Fruit fly (Drosophila melanogaster) whole organism, embryonic: Measurements from ENCODE around the gene Ttc19.

Experiments used
- Bdp1 ChIP-seq: fragments of 200-800 bp; sonication (Bioruptor generic); optimal IDR thresholded peaks from 3 replicates; lab custom pipeline; 2016; ENCODE audit warnings: missing biosample characterization, missing genetic modification characterization
- CG10267 ChIP-seq: fragments of 200-800 bp; sonication (Bioruptor generic); optimal IDR thresholded peaks from 2 replicates; lab custom pipeline; 2018; ENCODE audit warnings: missing biosample characterization, mild to moderate bottlenecking, missing genetic modification characterization, moderate library complexity
- CG10274 ChIP-seq: fragments of 200-800 bp; sonication (Bioruptor generic); optimal IDR thresholded peaks from 3 replicates; lab custom pipeline; 2017; ENCODE audit warnings: missing biosample characterization, mild to moderate bottlenecking, missing genetic modification characterization
- CG13296 ChIP-seq: fragments of 200-800 bp; sonication (Bioruptor generic); optimal IDR thresholded peaks from 3 replicates; lab custom pipeline; 2018; ENCODE audit warnings: missing biosample characterization, mild to moderate bottlenecking, missing genetic modification characterization
- CG14710 ChIP-seq: fragments of 200-800 bp; sonication (Bioruptor generic); optimal IDR thresholded peaks from 3 replicates; lab custom pipeline; 2019; ENCODE audit warnings: missing biosample characterization, mild to moderate bottlenecking, missing genetic modification characterization, moderate library complexity
- CG14860 ChIP-seq: fragments of 200-800 bp; sonication (Bioruptor generic); IDR thresholded peaks from 3 replicates; pipeline ENCODE4 v1.3.6; 2022; ENCODE audit warnings: missing biosample characterization, missing genetic modification characterization; ENCODE audit not compliant: partially characterized antibody
- CG14965 ChIP-seq: fragments of 200-800 bp; sonication (Bioruptor generic); optimal IDR thresholded peaks from 2 replicates; lab custom pipeline; 2016; ENCODE audit warnings: missing biosample characterization, missing genetic modification characterization, borderline replicate concordance
- CG16813 ChIP-seq: fragments of 200-800 bp; sonication (Bioruptor generic); IDR thresholded peaks from 3 replicates; pipeline ENCODE4 v1.3.6; 2022; ENCODE audit warnings: missing biosample characterization, missing genetic modification characterization; ENCODE audit not compliant: partially characterized antibody
- CG16815 ChIP-seq: fragments of 200-800 bp; sonication (Bioruptor generic); optimal IDR thresholded peaks from 3 replicates; lab custom pipeline; 2017; ENCODE audit warnings: missing biosample characterization, mild to moderate bottlenecking, missing genetic modification characterization
- CG17186 ChIP-seq: fragments of 200-800 bp; sonication (Bioruptor generic); optimal IDR thresholded peaks from 3 replicates; lab custom pipeline; 2017; ENCODE audit warnings: missing biosample characterization, missing genetic modification reagents, missing genetic modification characterization
- CG17359 ChIP-seq: fragments of 200-800 bp; sonication (Bioruptor generic); optimal IDR thresholded peaks from 3 replicates; lab custom pipeline; 2018; ENCODE audit warnings: missing biosample characterization, mild to moderate bottlenecking, missing genetic modification characterization, moderate library complexity
- CG1792 ChIP-seq: fragments of 200-800 bp; sonication (Bioruptor generic); optimal IDR thresholded peaks from 2 replicates; lab custom pipeline; 2016; ENCODE audit warnings: missing biosample characterization, missing genetic modification characterization
- CG2120 ChIP-seq: fragments of 200-800 bp; sonication (Bioruptor generic); optimal IDR thresholded peaks from 3 replicates; lab custom pipeline; 2016; ENCODE audit warnings: missing biosample characterization, missing genetic modification characterization
- CG31224 ChIP-seq: fragments of 200-800 bp; sonication (Bioruptor generic); IDR thresholded peaks from 2 replicates; pipeline ENCODE4 v1.3.6; 2022; ENCODE audit warnings: missing biosample characterization, missing genetic modification characterization
- CG31388 ChIP-seq: fragments of 200-800 bp; sonication (Bioruptor generic); optimal IDR thresholded peaks from 2 replicates; lab custom pipeline; 2016; ENCODE audit warnings: missing biosample characterization, missing genetic modification characterization
- CG3281 ChIP-seq: fragments of 200-800 bp; sonication (Bioruptor generic); optimal IDR thresholded peaks from 3 replicates; lab custom pipeline; 2017; ENCODE audit warnings: missing biosample characterization, mild to moderate bottlenecking, missing genetic modification characterization
- CG34224 ChIP-seq: fragments of 200-800 bp; sonication (Bioruptor generic); IDR thresholded peaks from 3 replicates; pipeline ENCODE4 v1.3.6; 2022; ENCODE audit warnings: missing biosample characterization, missing genetic modification characterization; ENCODE audit not compliant: partially characterized antibody
- CG34376 ChIP-seq: fragments of 200-800 bp; sonication (Bioruptor generic); optimal IDR thresholded peaks from 2 replicates; lab custom pipeline; 2018; ENCODE audit warnings: missing biosample characterization, mild to moderate bottlenecking, missing genetic modification characterization
- CG4404 ChIP-seq: fragments of 200-800 bp; sonication (Bioruptor generic); IDR thresholded peaks from 2 replicates; pipeline ENCODE4 v1.3.6; 2022; ENCODE audit warnings: missing biosample characterization, missing genetic modification characterization
- CG8359 ChIP-seq: fragments of 200-800 bp; sonication (Bioruptor generic); optimal IDR thresholded peaks from 2 replicates; lab custom pipeline; 2017; ENCODE audit warnings: missing biosample characterization, mild to moderate bottlenecking, missing genetic modification characterization, borderline replicate concordance
- D19A ChIP-seq: fragments of 200-800 bp; optimal IDR thresholded peaks from 3 replicates; lab custom pipeline; 2019; ENCODE audit warnings: missing biosample characterization, mild to moderate bottlenecking, missing genetic modification characterization, moderate library complexity
- Deaf1 ChIP-seq: fragments of 200-800 bp; optimal IDR thresholded peaks from 3 replicates; lab custom pipeline; 2019; ENCODE audit warnings: missing biosample characterization, mild to moderate bottlenecking, missing genetic modification characterization, moderate library complexity
- Dfd ChIP-seq, 2 experiments: fragments of >200 bp; optimal IDR thresholded peaks; 2 replicates each; lab custom pipeline; 2017; ENCODE audit warnings: missing biosample characterization in 2 of 2, missing genetic modification characterization in 2 of 2
- Drgx ChIP-seq: fragments of 200-800 bp; sonication (Bioruptor generic); IDR thresholded peaks from 2 replicates; pipeline ENCODE4 v1.3.6; 2022; ENCODE audit warnings: missing biosample characterization, missing genetic modification characterization
- E2f2 ChIP-seq: fragments of 200-800 bp; sonication (Bioruptor generic); IDR thresholded peaks from 2 replicates; pipeline ENCODE4 v1.3.6; 2022; ENCODE audit warnings: missing biosample characterization, missing genetic modification characterization
- Gsc ChIP-seq: fragments of 200-800 bp; sonication (Bioruptor generic); IDR thresholded peaks from 2 replicates; pipeline ENCODE4 v1.3.6; 2022; ENCODE audit warnings: missing biosample characterization, missing genetic modification characterization
- HLHmδ ChIP-seq: fragments of 200-800 bp; sonication (Bioruptor generic); optimal IDR thresholded peaks from 2 replicates; lab custom pipeline; 2018; ENCODE audit warnings: missing biosample characterization, mild to moderate bottlenecking, missing genetic modification characterization, moderate library complexity
- Med ChIP-seq: fragments of 200-800 bp; sonication (Bioruptor generic); peaks from one replicate; lab custom pipeline; 2016; ENCODE audit warnings: missing biosample characterization, missing genetic modification characterization, mild to moderate bottlenecking, inconsistent platforms, moderate library complexity
- Pdp1 ChIP-seq, 2 experiments: fragments of 200-800 bp; sonication (Bioruptor generic); optimal IDR thresholded peaks; 3 replicates each; lab custom pipeline; 2016; ENCODE audit warnings: missing biosample characterization in 2 of 2, missing genetic modification characterization in 2 of 2, mild to moderate bottlenecking in 1 of 2, moderate library complexity in 1 of 2
- Scr ChIP-seq: fragments of 200-800 bp; sonication (Bioruptor generic); IDR thresholded peaks from 2 replicates; pipeline ENCODE4 v1.3.6; 2022; ENCODE audit warnings: missing biosample characterization, missing genetic modification characterization; ENCODE audit not compliant: partially characterized antibody
- Sry-β ChIP-seq: fragments of 200-800 bp; sonication (Bioruptor generic); optimal IDR thresholded peaks from 2 replicates; lab custom pipeline; 2018; ENCODE audit warnings: missing biosample characterization, mild to moderate bottlenecking, missing genetic modification characterization, moderate library complexity
- az2 ChIP-seq: fragments of 200-800 bp; sonication (Bioruptor generic); optimal IDR thresholded peaks from 3 replicates; lab custom pipeline; 2016; ENCODE audit warnings: missing biosample characterization, missing genetic modification characterization
- danr ChIP-seq: fragments of 200-800 bp; sonication (Bioruptor generic); IDR thresholded peaks from 2 replicates; pipeline ENCODE4 v1.3.6; 2022; ENCODE audit warnings: missing biosample characterization, missing genetic modification characterization
- emc ChIP-seq: fragments of 200-800 bp; sonication (Bioruptor generic); optimal IDR thresholded peaks from 2 replicates; lab custom pipeline; 2016; ENCODE audit warnings: missing biosample characterization, missing genetic modification characterization
- eve ChIP-seq, 2 experiments: fragments of >200 bp; optimal IDR thresholded peaks; 2 replicates each; lab custom pipeline; 2017; ENCODE audit warnings: missing biosample characterization in 2 of 2, missing genetic modification characterization in 2 of 2
- gcm ChIP-seq: fragments of 200-800 bp; sonication (Bioruptor generic); optimal IDR thresholded peaks from 2 replicates; lab custom pipeline; 2019; ENCODE audit warnings: missing biosample characterization, mild to moderate bottlenecking, missing genetic modification characterization, moderate library complexity
- grn ChIP-seq: fragments of 200-800 bp; sonication (Bioruptor generic); optimal IDR thresholded peaks from 3 replicates; lab custom pipeline; 2017; ENCODE audit warnings: missing biosample characterization, missing genetic modification characterization
- hth ChIP-seq: fragments of >200 bp; optimal IDR thresholded peaks from 2 replicates; lab custom pipeline; 2017; ENCODE audit warnings: inconsistent platforms
- jigr1 ChIP-seq: fragments of 200-800 bp; sonication (Bioruptor generic); IDR thresholded peaks from 3 replicates; pipeline ENCODE4 v1.3.6; 2022; ENCODE audit warnings: missing biosample characterization, missing genetic modification characterization
- ken ChIP-seq: fragments of 200-800 bp; sonication (Bioruptor generic); IDR thresholded peaks from 3 replicates; pipeline ENCODE4 v1.3.6; 2022; ENCODE audit warnings: missing biosample characterization, missing genetic modification characterization
- lov ChIP-seq, 2 experiments: fragments of 200-800 bp in 1 of 2; fragments of >200 bp in 1 of 2; sonication (Bioruptor generic) in 1 of 2; IDR thresholded peaks in 1 of 2; optimal IDR thresholded peaks in 1 of 2; 2 replicates in 1 of 2; 3 replicates in 1 of 2; pipeline versions ENCODE4 v1.3.6 to Lab custom; 2017 to 2022; ENCODE audit warnings: missing biosample characterization in 1 of 2, missing genetic modification characterization in 1 of 2
- psq ChIP-seq: fragments of 200-800 bp; sonication (Bioruptor generic); optimal IDR thresholded peaks from 2 replicates; lab custom pipeline; 2017; ENCODE audit warnings: missing biosample characterization, missing genetic modification characterization
- salm ChIP-seq: fragments of 200-800 bp; sonication (Bioruptor generic); optimal IDR thresholded peaks from 2 replicates; lab custom pipeline; 2018; ENCODE audit warnings: missing biosample characterization, mild to moderate bottlenecking, missing genetic modification characterization
- sc ChIP-seq, 3 experiments: fragments of >200 bp in 2 of 3; fragments of 200-800 bp in 1 of 3; sonication (Bioruptor generic) in 1 of 3; optimal IDR thresholded peaks; 2 replicates in 2 of 3; 3 replicates in 1 of 3; lab custom pipeline; 2017; ENCODE audit warnings: mild to moderate bottlenecking in 1 of 3, missing biosample characterization in 1 of 3, missing genetic modification characterization in 1 of 3, missing genetic modification reagents in 1 of 3
- slou ChIP-seq: fragments of 200-800 bp; sonication (Bioruptor generic); optimal IDR thresholded peaks from 3 replicates; lab custom pipeline; 2016; ENCODE audit warnings: missing biosample characterization, missing genetic modification characterization
- ssp ChIP-seq: fragments of 200-800 bp; sonication (Bioruptor generic); IDR thresholded peaks from 2 replicates; pipeline ENCODE4 v1.3.6; 2022; ENCODE audit warnings: missing biosample characterization, missing genetic modification characterization
- tgo ChIP-seq: fragments of 200-800 bp; sonication (Bioruptor generic); IDR thresholded peaks from 3 replicates; pipeline ENCODE4 v1.3.6; 2022; ENCODE audit warnings: missing biosample characterization, missing genetic modification characterization
- tll ChIP-seq, 2 experiments: fragments of 200-800 bp in 1 of 2; fragments of >200 bp in 1 of 2; sonication (Bioruptor generic) in 1 of 2; optimal IDR thresholded peaks; 2 replicates each; lab custom pipeline; 2017 to 2019; ENCODE audit warnings: missing biosample characterization in 2 of 2, missing genetic modification characterization in 2 of 2, mild to moderate bottlenecking in 1 of 2, moderate library complexity in 1 of 2
- trem ChIP-seq: fragments of 200-800 bp; optimal IDR thresholded peaks from 3 replicates; lab custom pipeline; 2019; ENCODE audit warnings: missing biosample characterization, mild to moderate bottlenecking, missing genetic modification characterization, moderate library complexity
- yki ChIP-seq: fragments of >200 bp; optimal IDR thresholded peaks from 3 replicates; lab custom pipeline; 2018

Gene Ttc19

dm6 chr2L:19041590-19041989 lies 3.4 kb downstream of the Ttc19 start, which contains the start of gene Catsup (continued):
- peak; percentile 63; the same call in 2 of the 3 replicates for TF ChIP-seq CG16813 (GFP tag; lab: Robert Waterston, UW)
- TF ChIP-seq CG10274, result no peak
- TF ChIP-seq D19A (tag; lab: Kevin White, UChicago), result no peak
- no peak for TF ChIP-seq Gsc (GFP tag; lab: Robert Waterston, UW)
- peak; percentile 58 for TF ChIP-seq CG34224 (GFP tag; lab: Robert Waterston, UW)
- TF ChIP-seq CG34376 (GFP tag; lab: Kevin White, UChicago), result no peak
- no peak for TF ChIP-seq yki
- TF ChIP-seq trem (tag; lab: Kevin White, UChicago), result peak; percentile 16
- no peak for TF ChIP-seq CG3281 (GFP tag; lab: Kevin White, UChicago)
- no peak for TF ChIP-seq hth (lab: Kevin White, UChicago)
- no peak for TF ChIP-seq ken (GFP tag; lab: Robert Waterston, UW)
- TF ChIP-seq CG1792 (GFP tag; lab: Kevin White, UChicago), result no peak
- TF ChIP-seq slou, result no peak
- TF ChIP-seq CG14710, result peak; percentile 22
- TF ChIP-seq CG10267 (tag; lab: Kevin White, UChicago), result peak; percentile 33
- no peak for TF ChIP-seq CG8359
- no peak for TF ChIP-seq tll (GFP tag; optimal IDR thresholded peaks at IDR 0.05; lab: Kevin White, UChicago)
- no peak for TF ChIP-seq jigr1 (GFP tag; lab: Robert Waterston, UW)
- TF ChIP-seq CG17359 (tag; lab: Kevin White, UChicago), result no peak
- TF ChIP-seq Dfd (GFP tag; optimal IDR thresholded peaks at IDR 0.05; lab: Kevin White, UChicago), result no peak
- TF ChIP-seq gcm (GFP tag; lab: Kevin White, UChicago), result no peak
- no peak for TF ChIP-seq Sry-β
- TF ChIP-seq eve (GFP tag; optimal IDR thresholded peaks at IDR 0.05; lab: Kevin White, UChicago), result no peak
- no peak for TF ChIP-seq emc (GFP tag; lab: Kevin White, UChicago)
- no peak for TF ChIP-seq CG31224
- TF ChIP-seq CG2120 (GFP tag; lab: Kevin White, UChicago), result no peak
- TF ChIP-seq sc (optimal IDR thresholded peaks at IDR 0.05; lab: Kevin White, UChicago), result no peak
- no peak for TF ChIP-seq sc (GFP tag; optimal IDR thresholded peaks at IDR 0.05; lab: Kevin White, UChicago)

- peak; percentile 13; the same call in 1 of the 2 replicates for TF ChIP-seq ssp
- 0 out of 2 replicates have a peak, but pooled peaks have one; percentile 9 for TF ChIP-seq Drgx
- no peak for TF ChIP-seq hth (lab: Kevin White, UChicago)
- TF ChIP-seq HLHmδ, result peak; percentile 67
- TF ChIP-seq CG17186 (GFP tag; lab: Kevin White, UChicago), result no peak
- TF ChIP-seq CG13296 (GFP tag; lab: Kevin White, UChicago), result no peak
- no peak for TF ChIP-seq grn
- TF ChIP-seq danr, result no peak
- no peak for TF ChIP-seq psq (GFP tag; lab: Kevin White, UChicago)
- no peak for TF ChIP-seq az2 (GFP tag; lab: Kevin White, UChicago)
- no peak for TF ChIP-seq lov (optimal IDR thresholded peaks at IDR 0.05; lab: Kevin White, UChicago)
- TF ChIP-seq lov (GFP tag; IDR thresholded peaks at IDR 0.05; lab: Robert Waterston, UW), result no peak
- peak in 1 of 2 experiments; percentile 59 for TF ChIP-seq Pdp1 (GFP tag; optimal IDR thresholded peaks at IDR 0.05; lab: Kevin White, UChicago)
- TF ChIP-seq E2f2 (GFP tag; lab: Robert Waterston, UW), result 0 out of 2 replicates have a peak, but pooled peaks have one; percentile 7
- no peak for TF ChIP-seq CG16815 (GFP tag; lab: Kevin White, UChicago)
- no peak for TF ChIP-seq CG31388 (GFP tag; lab: Kevin White, UChicago)
- no peak for TF ChIP-seq tgo (GFP tag; lab: Robert Waterston, UW)
- no peak for TF ChIP-seq CG14965 (GFP tag; lab: Kevin White, UChicago)
- no peak for TF ChIP-seq Deaf1 (tag; lab: Kevin White, UChicago)
- TF ChIP-seq CG4404 (GFP tag; lab: Robert Waterston, UW), result no peak
- no peak for TF ChIP-seq Bdp1 (GFP tag; lab: Kevin White, UChicago)
- TF ChIP-seq CG14860 (GFP tag; lab: Robert Waterston, UW), result 0 out of 3 replicates have a peak, but pooled peaks have one; percentile 29
- no peak for TF ChIP-seq Scr (GFP tag; lab: Robert Waterston, UW)
- peak; percentile 59 for TF ChIP-seq Med
- TF ChIP-seq salm, result no peak
These were observed 7.5 kb downstream of the Ttc19 start for dm6 chr2L:19037455-19037854.
